Worm (Caenorhabditis elegans): ENCODE data around the gene hrde-1.

Gene hrde-1

ce11 chrIII:4160937-4161336 lies 15.0 kb downstream of the hrde-1 start, which contains the start of gene C01G12.16:
Gene C01G12.16 (plus strand): TSS chrIII:4161237.
- no peak for TF ChIP-seq tra-1 (GFP tag; IDR thresholded peaks at IDR 0.05)
- no peak for TF ChIP-seq Y75B8A.6 (GFP tag; IDR thresholded peaks at IDR 0.05)
- no peak for TF ChIP-seq dmd-9 (GFP tag; IDR thresholded peaks at IDR 0.05)
- no peak for TF ChIP-seq F49E8.2 (tag; optimal IDR thresholded peaks at IDR 0.05; ENCODE audit: borderline replicate concordance)
- TF ChIP-seq ama-1 (optimal IDR thresholded peaks at IDR 0.05) = no peak
- TF ChIP-seq nhr-76 (tag; optimal IDR thresholded peaks at IDR 0.05) = no peak
- TF ChIP-seq fkh-10 (GFP tag; optimal IDR thresholded peaks at IDR 0.05) = no peak
- no peak for TF ChIP-seq D1046.2 (GFP tag; IDR thresholded peaks at IDR 0.05)
- no peak for TF ChIP-seq snpc-1.2 (GFP tag; IDR thresholded peaks at IDR 0.05)
- no peak for TF ChIP-seq ceh-44 (GFP tag; IDR thresholded peaks at IDR 0.05)
- TF ChIP-seq lin-13 (GFP tag; optimal IDR thresholded peaks at IDR 0.05) = no peak
- no peak for TF ChIP-seq Y105C5A.15 (GFP tag; IDR thresholded peaks at IDR 0.05)
- TF ChIP-seq rbr-2 (tag; optimal IDR thresholded peaks at IDR 0.05) = no peak
- TF ChIP-seq nhr-48 (tag; optimal IDR thresholded peaks at IDR 0.05) = no peak
- no peak for TF ChIP-seq vab-7 (GFP tag; IDR thresholded peaks at IDR 0.05)
- no peak for TF ChIP-seq lin-39 (tag; optimal IDR thresholded peaks at IDR 0.05)
- TF ChIP-seq F37D6.2 (tag; optimal IDR thresholded peaks at IDR 0.05) = no peak
- TF ChIP-seq aly-2 (tag; optimal IDR thresholded peaks at IDR 0.05) = no peak

- TF ChIP-seq nhr-11 (tag; optimal IDR thresholded peaks at IDR 0.05) = no peak
- no peak for TF ChIP-seq T26A8.4 (GFP tag; IDR thresholded peaks at IDR 0.05)
Observed at ce11 chrIII:4157298-4157697, 18.7 kb downstream of the hrde-1 start, which contains the start of gene C16C10.9. Gene C16C10.9 (minus strand): TSS chrIII:4157398.

- TF ChIP-seq lin-15B (tag; optimal IDR thresholded peaks at IDR 0.05) (no peak), lsy-2 (tag; optimal IDR thresholded peaks at IDR 0.05) (peak in 1 of 2 experiments; percentile 41), lin-1 (GFP tag; IDR thresholded peaks at IDR 0.05) (no peak), ces-1 (GFP tag; optimal IDR thresholded peaks at IDR 0.05) (no peak)
Observed at ce11 chrIII:4153299-4153698, 22.7 kb downstream of the hrde-1 start, which contains the start of gene glod-4. Gene glod-4 (plus strand): TSS chrIII:4153599.

- TF ChIP-seq lin-29 (GFP tag; IDR thresholded peaks at IDR 0.05) (no peak), vab-7 (GFP tag; IDR thresholded peaks at IDR 0.05) (no peak), zag-1 (tag; optimal IDR thresholded peaks at IDR 0.05) (no peak), daf-19 (GFP tag; conservative IDR thresholded peaks at IDR 0.05) (no peak), tag-97 (GFP tag; IDR thresholded peaks at IDR 0.05) (no peak), saeg-2 (GFP tag; IDR thresholded peaks at IDR 0.05) (no peak), Y5F2A.4 (GFP tag; optimal IDR thresholded peaks at IDR 0.05) (no peak), mdt-29 (GFP tag; IDR thresholded peaks at IDR 0.05) (no peak), spr-1 (tag; optimal IDR thresholded peaks at IDR 0.05) (no peak), pha-4 (GFP tag; IDR thresholded peaks at IDR 0.05) (no peak), pha-4 (tag; optimal IDR thresholded peaks at IDR 0.05) (no peak), ctbp-1 (GFP tag; IDR thresholded peaks at IDR 0.05) (0 out of 2 replicates have a peak, but pooled peaks have one; percentile 22), duxl-1 (tag; optimal IDR thresholded peaks at IDR 0.05; ENCODE audit: poor library complexity) (peak; percentile 6), nhr-25 (tag; optimal IDR thresholded peaks at IDR 0.05; ENCODE audit: borderline replicate concordance, insufficient read depth) (no peak), lim-7 (GFP tag; IDR thresholded peaks at IDR 0.05) (0 out of 2 replicates have a peak, but pooled peaks have one; percentile 27), sdz-12 (GFP tag; optimal IDR thresholded peaks at IDR 0.05) (no peak), ces-1 (GFP tag; optimal IDR thresholded peaks at IDR 0.05) (no peak), zfp-3 (GFP tag; conservative IDR thresholded peaks at IDR 0.05) (0 out of 2 replicates have a peak, but pooled peaks have one; percentile 16), unc-39 (tag; optimal IDR thresholded peaks at IDR 0.05) (no peak), ZK337.2 (GFP tag; IDR thresholded peaks at IDR 0.05) (no peak), ama-1 (optimal IDR thresholded peaks at IDR 0.05) (peak; percentile 65), hlh-30 (tag; optimal IDR thresholded peaks at IDR 0.05; ENCODE audit: insufficient read depth) (no peak), mes-2 (tag; optimal IDR thresholded peaks at IDR 0.05; ENCODE audit: poor library complexity, severe bottlenecking) (no peak), lin-38 (GFP tag; IDR thresholded peaks at IDR 0.05) (peak; percentile 21; the same call in 1 of the 2 replicates), Y105C5A.15 (GFP tag; IDR thresholded peaks at IDR 0.05) (no peak), fos-1 (tag; optimal IDR thresholded peaks at IDR 0.05) (no peak), T20F7.1 (GFP tag; optimal IDR thresholded peaks at IDR 0.05) (peak; percentile 49)
Observed at ce11 chrIII:4152828-4153227, 23.1 kb downstream of the hrde-1 start.
